Worm (Caenorhabditis elegans) whole organism, dauer: Measurements from ENCODE around the gene T20D4.3.
"Not testable (repeated sequence)": the region's sequence is repeated elsewhere in the genome, so short reads cannot be mapped to it uniquely, and the experiment has no call there.

Experiments used
- unc-62 ChIP-seq: sonication (generic microtip); optimal IDR thresholded peaks from 2 replicates; lab custom pipeline; 2017; ENCODE audit warnings: missing biosample characterization, missing genetic modification reagents, missing genetic modification characterization

T20D4.3 gene

ce11 chrV:3417928-3418327 is at the start of gene T20D4.3:
Gene T20D4.3, plus strand, starts transcription at chrV:3418228.
- TF ChIP-seq unc-62 (GFP tag; lab: Kevin White, UChicago) = no peak

ce11 chrV:3372673-3373072 is 45.4 kb upstream of the T20D4.3 start, which contains the start of gene srx-121:
Gene srx-121, minus strand, starts transcription at chrV:3372773.
- no peak for TF ChIP-seq unc-62 (GFP tag; lab: Kevin White, UChicago)

- TF ChIP-seq unc-62 (GFP tag; lab: Kevin White, UChicago) = no peak
These were observed 41.1 kb upstream of the T20D4.3 start, which contains the start of gene srbc-2 for ce11 chrV:3376973-3377372. Gene srbc-2, minus strand, starts transcription at chrV:3377073.

ce11 chrV:3388299-3388698 is 29.7 kb upstream of the T20D4.3 start:
- TF ChIP-seq unc-62 (GFP tag; lab: Kevin White, UChicago) = no peak

- TF ChIP-seq unc-62 (GFP tag; lab: Kevin White, UChicago) = no peak
These were observed 27.0 kb upstream of the T20D4.3 start for ce11 chrV:3391005-3391404.

ce11 chrV:3394065-3394464 is 24.0 kb upstream of the T20D4.3 start:
- no peak for TF ChIP-seq unc-62 (GFP tag; lab: Kevin White, UChicago)

ce11 chrV:3394694-3395240 is 23.3 kb upstream of the T20D4.3 start, which contains the start of gene T20D4.15:
Gene T20D4.15, minus strand, starts transcription at chrV:3394744.
- no peak for TF ChIP-seq unc-62 (GFP tag; lab: Kevin White, UChicago)

- TF ChIP-seq unc-62 (GFP tag; lab: Kevin White, UChicago) = not testable (repeated sequence)
These were observed 21.3 kb upstream of the T20D4.3 start, which contains the start of gene T20D4.12 for ce11 chrV:3396765-3397164. Gene T20D4.12, plus strand, starts transcription at chrV:3397065.

- TF ChIP-seq unc-62 (GFP tag; lab: Kevin White, UChicago) = no peak
These were observed 19.7 kb upstream of the T20D4.3 start, which contains the start of gene T20D4.11 for ce11 chrV:3398314-3398713. Gene T20D4.11, plus strand, starts transcription at chrV:3398690.

ce11 chrV:3399952-3400351 is 18.1 kb upstream of the T20D4.3 start, which contains the start of gene T20D4.10:
Gene T20D4.10, plus strand, starts transcription at chrV:3400252.
- not testable (repeated sequence) for TF ChIP-seq unc-62 (GFP tag; lab: Kevin White, UChicago)

ce11 chrV:3408602-3409001 is 9.4 kb upstream of the T20D4.3 start, which contains the start of gene T20D4.7:
Gene T20D4.7, plus strand, starts transcription at chrV:3408902.
- TF ChIP-seq unc-62 (GFP tag; lab: Kevin White, UChicago) = no peak

ce11 chrV:3409498-3409897 is 8.5 kb upstream of the T20D4.3 start:
- no peak for TF ChIP-seq unc-62 (GFP tag; lab: Kevin White, UChicago)

ce11 chrV:3410098-3410570 is 7.9 kb upstream of the T20D4.3 start, which contains the start of gene arrd-22:
Gene arrd-22, plus strand, starts transcription at chrV:3410520.
- TF ChIP-seq unc-62 (GFP tag; lab: Kevin White, UChicago) = no peak

- TF ChIP-seq unc-62 (GFP tag; lab: Kevin White, UChicago) = no peak
These were observed 5.0 kb upstream of the T20D4.3 start, which contains the start of gene txt-11 for ce11 chrV:3413010-3413409. Gene txt-11, plus strand, starts transcription at chrV:3413310.

- TF ChIP-seq unc-62 (GFP tag; lab: Kevin White, UChicago) = no peak
These were observed 6.3 kb downstream of the T20D4.3 start, which contains the start of gene srab-21 for ce11 chrV:3424341-3424740. Gene srab-21, minus strand, starts transcription at chrV:3424441.

ce11 chrV:3426076-3426475 is 8.0 kb downstream of the T20D4.3 start, which contains the start of gene srab-22:
Gene srab-22, plus strand, starts transcription at chrV:3426376.
- no peak for TF ChIP-seq unc-62 (GFP tag; lab: Kevin White, UChicago)

- TF ChIP-seq unc-62 (GFP tag; lab: Kevin White, UChicago) = no peak
These were observed 10.7 kb downstream of the T20D4.3 start, which contains the start of gene srab-20 for ce11 chrV:3428697-3429096. Gene srab-20, plus strand, starts transcription at chrV:3428997.
